Fruit fly (Drosophila melanogaster) whole organism, embryonic: ENCODE data around the gene CG42758.

Experiments
- ATbp ChIP-seq: fragments of 200-800 bp; sonication (Bioruptor generic); optimal IDR thresholded peaks from 2 replicates; lab custom pipeline; 2017; ENCODE audit warnings: missing biosample characterization, mild to moderate bottlenecking, missing genetic modification characterization, missing genetic modification reagents
- Atf3 ChIP-seq: fragments of 200-800 bp; sonication (Bioruptor generic); optimal IDR thresholded peaks from 3 replicates; lab custom pipeline; 2016; ENCODE audit warnings: missing biosample characterization, missing genetic modification characterization
- Awh ChIP-seq: fragments of 200-800 bp; sonication (Bioruptor generic); IDR thresholded peaks from 2 replicates; pipeline ENCODE4, ENCODE4 v1.3.6; 2022; ENCODE audit warnings: missing biosample characterization, missing genetic modification characterization
- Blimp-1 ChIP-seq: fragments of 200-800 bp; sonication (Bioruptor generic); optimal IDR thresholded peaks from 3 replicates; lab custom pipeline; 2018; ENCODE audit warnings: missing biosample characterization, missing genetic modification characterization, mild to moderate bottlenecking, moderate library complexity, missing genetic modification reagents
- CG10209 ChIP-seq: fragments of 200-800 bp; sonication (Bioruptor generic); optimal IDR thresholded peaks from 3 replicates; lab custom pipeline; 2017; ENCODE audit warnings: missing biosample characterization, mild to moderate bottlenecking, missing genetic modification characterization, missing genetic modification reagents
- CG10366 ChIP-seq: fragments of 200-800 bp; sonication (Bioruptor generic); IDR thresholded peaks from 2 replicates; pipeline ENCODE4 v1.3.6; 2022; ENCODE audit warnings: missing biosample characterization, missing genetic modification characterization
- CG10565 ChIP-seq: fragments of 200-800 bp; sonication (Bioruptor generic); optimal IDR thresholded peaks from 3 replicates; lab custom pipeline; 2016; ENCODE audit warnings: missing biosample characterization, mild to moderate bottlenecking, missing genetic modification characterization
- CG10959 ChIP-seq: fragments of 200-800 bp; sonication (Bioruptor generic); IDR thresholded peaks from 2 replicates; pipeline ENCODE4 v1.3.6; 2022; ENCODE audit warnings: missing biosample characterization, missing genetic modification characterization
- CG11696 ChIP-seq: fragments of 200-800 bp; sonication (Bioruptor generic); IDR thresholded peaks from 2 replicates; pipeline ENCODE4 v1.3.6; 2022; ENCODE audit warnings: missing biosample characterization, missing genetic modification characterization
- CG12391 ChIP-seq: fragments of 200-800 bp; sonication (Bioruptor generic); optimal IDR thresholded peaks from 3 replicates; lab custom pipeline; 2018; ENCODE audit warnings: missing biosample characterization, mild to moderate bottlenecking, missing genetic modification characterization, moderate library complexity
- CG12659 ChIP-seq: fragments of 200-800 bp; sonication (Bioruptor generic); optimal IDR thresholded peaks from 3 replicates; lab custom pipeline; 2017; ENCODE audit warnings: mild to moderate bottlenecking, missing biosample characterization, missing genetic modification reagents, missing genetic modification characterization
- CG13296 ChIP-seq: fragments of 200-800 bp; sonication (Bioruptor generic); optimal IDR thresholded peaks from 3 replicates; lab custom pipeline; 2018; ENCODE audit warnings: missing biosample characterization, mild to moderate bottlenecking, missing genetic modification characterization
- CG15514 ChIP-seq: fragments of 200-800 bp; sonication (Bioruptor generic); optimal IDR thresholded peaks from 3 replicates; lab custom pipeline; 2017; ENCODE audit warnings: missing biosample characterization, missing genetic modification characterization, mild to moderate bottlenecking, moderate library complexity, missing genetic modification reagents
- CG17912 ChIP-seq: fragments of 200-800 bp; sonication (Bioruptor generic); optimal IDR thresholded peaks from 2 replicates; lab custom pipeline; 2018; ENCODE audit warnings: missing biosample characterization, mild to moderate bottlenecking, missing genetic modification characterization
- CG2712 ChIP-seq: fragments of 200-800 bp; optimal IDR thresholded peaks from 3 replicates; lab custom pipeline; 2019; ENCODE audit warnings: missing biosample characterization, mild to moderate bottlenecking, missing genetic modification characterization, moderate library complexity
- CG30431 ChIP-seq: fragments of 200-800 bp; sonication (Bioruptor generic); optimal IDR thresholded peaks from 2 replicates; lab custom pipeline; 2017; ENCODE audit warnings: missing biosample characterization, missing genetic modification characterization
- CG33557 ChIP-seq: fragments of 200-800 bp; sonication (Bioruptor generic); optimal IDR thresholded peaks from 2 replicates; lab custom pipeline; 2019; ENCODE audit warnings: missing biosample characterization, mild to moderate bottlenecking, missing genetic modification characterization, moderate library complexity
- CG42726 ChIP-seq: fragments of 200-800 bp; sonication (Bioruptor generic); IDR thresholded peaks from 2 replicates; pipeline ENCODE4 v1.3.6; 2022; ENCODE audit warnings: missing biosample characterization, missing genetic modification characterization; ENCODE audit not compliant: partially characterized antibody
- CG6272 ChIP-seq: fragments of 200-800 bp; sonication (Bioruptor generic); IDR thresholded peaks from 2 replicates; pipeline ENCODE4 v1.3.6; 2022; ENCODE audit warnings: missing biosample characterization, missing genetic modification characterization
- CG7357 ChIP-seq: fragments of 200-800 bp; sonication (Bioruptor generic); IDR thresholded peaks from 3 replicates; pipeline ENCODE4 v1.3.6; 2022; ENCODE audit warnings: missing biosample characterization, missing genetic modification characterization
- CG7839 ChIP-seq: fragments of 200-800 bp; sonication (Bioruptor generic); optimal IDR thresholded peaks from 3 replicates; lab custom pipeline; 2018; ENCODE audit warnings: missing biosample characterization, mild to moderate bottlenecking, missing genetic modification characterization, moderate library complexity
- CG7928 ChIP-seq: fragments of 200-800 bp; sonication (Bioruptor generic); optimal IDR thresholded peaks from 2 replicates; lab custom pipeline; 2017; ENCODE audit warnings: missing biosample characterization, mild to moderate bottlenecking, missing genetic modification characterization
- CG9797 ChIP-seq: fragments of 200-800 bp; sonication (Bioruptor generic); optimal IDR thresholded peaks from 3 replicates; lab custom pipeline; 2018; ENCODE audit warnings: missing biosample characterization, mild to moderate bottlenecking, missing genetic modification characterization
- CG9817 ChIP-seq: fragments of 200-800 bp; sonication (Bioruptor generic); optimal IDR thresholded peaks from 2 replicates; lab custom pipeline; 2018; ENCODE audit warnings: missing biosample characterization, mild to moderate bottlenecking, missing genetic modification characterization, moderate library complexity
- CG9876 ChIP-seq: fragments of 200-800 bp; sonication (Bioruptor generic); optimal IDR thresholded peaks from 2 replicates; lab custom pipeline; 2016; ENCODE audit warnings: missing biosample characterization, missing genetic modification characterization
- E2f2 ChIP-seq: fragments of 200-800 bp; sonication (Bioruptor generic); IDR thresholded peaks from 2 replicates; pipeline ENCODE4 v1.3.6; 2022; ENCODE audit warnings: missing biosample characterization, missing genetic modification characterization
- HLHmδ ChIP-seq: fragments of 200-800 bp; sonication (Bioruptor generic); optimal IDR thresholded peaks from 2 replicates; lab custom pipeline; 2018; ENCODE audit warnings: missing biosample characterization, mild to moderate bottlenecking, missing genetic modification characterization, moderate library complexity
- Hey ChIP-seq: fragments of 200-800 bp; sonication (Bioruptor generic); optimal IDR thresholded peaks from 3 replicates; lab custom pipeline; 2018; ENCODE audit warnings: missing biosample characterization, mild to moderate bottlenecking, missing genetic modification characterization
- MTF-1 ChIP-seq: fragments of 200-800 bp; sonication (Bioruptor generic); optimal IDR thresholded peaks from 2 replicates; lab custom pipeline; 2018; ENCODE audit warnings: missing biosample characterization, mild to moderate bottlenecking, missing genetic modification characterization, borderline replicate concordance
- Med ChIP-seq: fragments of 200-800 bp; sonication (Bioruptor generic); peaks from one replicate; lab custom pipeline; 2016; ENCODE audit warnings: missing biosample characterization, missing genetic modification characterization, mild to moderate bottlenecking, inconsistent platforms, moderate library complexity
- Opbp ChIP-seq: fragments of 200-800 bp; sonication (Bioruptor generic); IDR thresholded peaks from 3 replicates; pipeline ENCODE4 v1.3.6; 2022; ENCODE audit warnings: missing biosample characterization, missing genetic modification characterization; ENCODE audit not compliant: partially characterized antibody
- Trl ChIP-seq, 3 experiments: fragments of >200 bp in 2 of 3; fragments of 200-800 bp in 1 of 3; sonication (Bioruptor generic) in 1 of 3; optimal IDR thresholded peaks; 2 replicates in 1 of 3; 3 replicates in 2 of 3; lab custom pipeline; 2016 to 2017; ENCODE audit warnings: missing biosample characterization in 1 of 3, missing genetic modification characterization in 1 of 3
- cato ChIP-seq: fragments of 200-800 bp; sonication (Bioruptor generic); optimal IDR thresholded peaks from 2 replicates; lab custom pipeline; 2016; ENCODE audit warnings: missing biosample characterization, missing genetic modification characterization, borderline replicate concordance
- caup ChIP-seq: fragments of 200-800 bp; sonication (Bioruptor generic); optimal IDR thresholded peaks from 3 replicates; lab custom pipeline; 2017; ENCODE audit warnings: missing biosample characterization, mild to moderate bottlenecking, missing genetic modification characterization, moderate library complexity; ENCODE audit not compliant: severe bottlenecking
- ci ChIP-seq: fragments of 200-800 bp; sonication (Bioruptor generic); IDR thresholded peaks from 3 replicates; pipeline ENCODE4 v1.3.6; 2022; ENCODE audit warnings: missing biosample characterization, missing genetic modification characterization
- eve ChIP-seq, 2 experiments: fragments of >200 bp; optimal IDR thresholded peaks; 2 replicates each; lab custom pipeline; 2017; ENCODE audit warnings: missing biosample characterization in 2 of 2, missing genetic modification characterization in 2 of 2
- exex ChIP-seq: fragments of 200-800 bp; sonication (Bioruptor generic); optimal IDR thresholded peaks from 4 replicates; lab custom pipeline; 2018; ENCODE audit warnings: missing biosample characterization, mild to moderate bottlenecking, missing genetic modification characterization, moderate library complexity
- ind ChIP-seq: fragments of 200-800 bp; sonication (Bioruptor generic); optimal IDR thresholded peaks from 3 replicates; lab custom pipeline; 2016; ENCODE audit warnings: missing biosample characterization, missing genetic modification characterization
- lov ChIP-seq, 2 experiments: fragments of 200-800 bp in 1 of 2; fragments of >200 bp in 1 of 2; sonication (Bioruptor generic) in 1 of 2; IDR thresholded peaks in 1 of 2; optimal IDR thresholded peaks in 1 of 2; 2 replicates in 1 of 2; 3 replicates in 1 of 2; pipeline versions ENCODE4 v1.3.6 to Lab custom; 2017 to 2022; ENCODE audit warnings: missing biosample characterization in 1 of 2, missing genetic modification characterization in 1 of 2
- peb ChIP-seq: fragments of 200-800 bp; sonication (Bioruptor generic); IDR thresholded peaks from 2 replicates; pipeline ENCODE4 v1.3.6; 2022; ENCODE audit warnings: missing biosample characterization, missing genetic modification characterization
- scrt ChIP-seq: fragments of 200-800 bp; sonication (Bioruptor generic); optimal IDR thresholded peaks from 2 replicates; lab custom pipeline; 2018; ENCODE audit warnings: missing biosample characterization, mild to moderate bottlenecking, missing genetic modification characterization, moderate library complexity
- sima ChIP-seq: fragments of 200-800 bp; sonication (Bioruptor generic); optimal IDR thresholded peaks from 2 replicates; lab custom pipeline; 2016; ENCODE audit warnings: missing biosample characterization, missing genetic modification characterization
- sisA ChIP-seq: fragments of 200-800 bp; sonication (Bioruptor generic); IDR thresholded peaks from 2 replicates; pipeline ENCODE4 v1.3.6; 2022; ENCODE audit warnings: missing biosample characterization, missing genetic modification characterization
- slbo ChIP-seq: fragments of 200-800 bp; sonication (Bioruptor generic); IDR thresholded peaks from 2 replicates; pipeline ENCODE4 v1.3.6; 2022; ENCODE audit warnings: missing biosample characterization, missing genetic modification characterization
- sr ChIP-seq: fragments of 200-800 bp; sonication (Bioruptor generic); IDR thresholded peaks from 3 replicates; pipeline ENCODE4 v1.3.6; 2022; ENCODE audit warnings: missing biosample characterization, missing genetic modification characterization
- trem ChIP-seq: fragments of 200-800 bp; optimal IDR thresholded peaks from 3 replicates; lab custom pipeline; 2019; ENCODE audit warnings: missing biosample characterization, mild to moderate bottlenecking, missing genetic modification characterization, moderate library complexity
- vnd ChIP-seq: fragments of 200-800 bp; sonication (Bioruptor generic); IDR thresholded peaks from 3 replicates; pipeline ENCODE4 v1.3.6; 2022; ENCODE audit warnings: missing biosample characterization, missing genetic modification characterization; ENCODE audit not compliant: partially characterized antibody
- zfh1 ChIP-seq: fragments of 200-800 bp; sonication (Bioruptor generic); IDR thresholded peaks from 3 replicates; pipeline ENCODE4 v1.3.6; 2022; ENCODE audit warnings: missing biosample characterization, missing genetic modification characterization

CG42758 gene

DNA sequence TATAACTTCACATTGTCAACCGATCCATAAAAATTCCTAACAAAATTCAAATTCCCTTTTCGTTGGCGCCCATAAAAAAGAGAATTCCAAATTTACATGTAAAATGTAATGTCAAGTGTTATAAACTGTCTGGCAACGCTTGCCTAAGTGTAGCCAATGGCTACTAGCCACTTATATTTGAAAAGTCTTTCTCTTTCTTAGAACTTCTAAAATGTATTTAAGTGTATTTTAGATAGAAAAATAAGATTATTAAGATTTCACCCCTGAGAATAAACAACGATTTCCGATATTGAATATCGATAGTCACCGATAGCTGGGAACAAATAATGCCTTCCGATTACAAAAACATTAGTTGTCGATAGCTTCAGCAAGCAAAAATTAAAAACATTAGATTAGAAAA is 7.6 kb upstream of the CG42758 start, which contains the start of gene CG34039 (continued):
- TF ChIP-seq CG7357 (GFP tag; lab: Robert Waterston, UW), result no peak
- TF ChIP-seq CG12659 (GFP tag; lab: Kevin White, UChicago), result peak; percentile 75
- no peak for TF ChIP-seq Trl (optimal IDR thresholded peaks at IDR 0.05; lab: Kevin White, UChicago)
- no peak for TF ChIP-seq Trl (GFP tag; optimal IDR thresholded peaks at IDR 0.05; lab: Kevin White, UChicago)
- no peak for TF ChIP-seq lov (optimal IDR thresholded peaks at IDR 0.05; lab: Kevin White, UChicago)
- no peak for TF ChIP-seq lov (GFP tag; IDR thresholded peaks at IDR 0.05; lab: Robert Waterston, UW)
- TF ChIP-seq CG11696 (GFP tag; lab: Robert Waterston, UW), result no peak
- no peak for TF ChIP-seq peb (GFP tag; lab: Robert Waterston, UW)
- peak; percentile 94 for TF ChIP-seq vnd
- TF ChIP-seq CG10959 (GFP tag; lab: Robert Waterston, UW), result no peak
- no peak for TF ChIP-seq HLHmδ (GFP tag; lab: Kevin White, UChicago)
- TF ChIP-seq ci (GFP tag; lab: Robert Waterston, UW), result no peak
- no peak for TF ChIP-seq CG30431 (GFP tag; lab: Kevin White, UChicago)
- no peak for TF ChIP-seq CG17912 (GFP tag; lab: Kevin White, UChicago)
- TF ChIP-seq cato (GFP tag; lab: Kevin White, UChicago), result no peak
- no peak for TF ChIP-seq CG10209 (GFP tag; lab: Kevin White, UChicago)
- no peak for TF ChIP-seq Awh (GFP tag; lab: Robert Waterston, UW)
- no peak for TF ChIP-seq sisA (GFP tag; lab: Robert Waterston, UW)
- no peak for TF ChIP-seq Blimp-1
- no peak for TF ChIP-seq MTF-1
- TF ChIP-seq sima (GFP tag; lab: Kevin White, UChicago), result no peak

DNA sequence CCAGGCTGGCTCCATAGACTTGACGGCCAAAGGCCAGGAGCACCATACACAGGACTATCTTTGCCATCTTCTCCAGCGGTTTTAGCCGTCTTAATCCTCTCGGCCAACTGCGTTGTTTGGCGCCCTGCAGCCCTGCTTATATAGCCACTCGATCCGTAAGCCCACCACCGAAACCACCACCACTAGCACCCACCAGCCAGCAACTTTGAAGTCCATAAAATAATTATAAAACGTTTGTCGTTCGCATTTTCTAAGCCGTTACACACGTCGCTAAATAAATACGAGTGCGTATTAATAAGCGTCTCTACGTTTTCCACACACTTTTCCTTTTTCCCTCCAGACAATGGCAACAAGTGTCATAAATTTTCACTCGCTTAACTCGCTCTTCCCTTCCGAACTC is 6.6 kb upstream of the CG42758 start, which contains the start of gene Lk:
Lk (minus strand) TSS at position 101 of the 400 bp plus-strand sequence.
- no peak for TF ChIP-seq CG10565
- no peak for TF ChIP-seq zfh1 (GFP tag; lab: Robert Waterston, UW)
- no peak for TF ChIP-seq CG33557 (GFP tag; lab: Kevin White, UChicago)
- no peak for TF ChIP-seq Hey (tag; lab: Kevin White, UChicago)
- TF ChIP-seq exex (tag; lab: Kevin White, UChicago), result no peak
- TF ChIP-seq Atf3 (GFP tag; lab: Kevin White, UChicago), result no peak
- peak; percentile 41 for TF ChIP-seq scrt (GFP tag; lab: Kevin White, UChicago)
- no peak for TF ChIP-seq CG13296
- no peak for TF ChIP-seq CG7839 (tag; lab: Kevin White, UChicago)
- no peak for TF ChIP-seq CG6272 (GFP tag; lab: Robert Waterston, UW)
- peak; percentile 3 for TF ChIP-seq Med
- TF ChIP-seq sisA (GFP tag; lab: Robert Waterston, UW), result no peak
- no peak for TF ChIP-seq caup (GFP tag; lab: Kevin White, UChicago)
- TF ChIP-seq CG12391 (tag; lab: Kevin White, UChicago), result no peak

DNA sequence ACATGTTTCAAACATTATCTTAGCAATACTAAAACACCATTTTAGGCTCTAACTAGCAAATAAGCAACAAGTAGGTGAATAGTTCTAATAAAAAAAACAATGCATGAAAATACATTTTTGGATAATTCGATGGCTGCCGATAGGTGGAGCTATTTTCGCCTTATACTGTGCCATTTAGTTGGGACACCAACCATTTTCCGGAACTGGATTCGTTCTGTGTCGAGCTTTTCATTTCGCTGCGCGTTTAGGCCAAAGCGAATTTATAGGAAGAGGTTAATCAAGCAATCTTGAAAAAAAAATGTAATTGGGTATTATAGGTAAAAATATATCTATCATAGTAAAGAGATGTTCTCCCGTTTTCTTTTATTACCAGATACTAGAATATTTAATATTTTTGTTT is 4.6 kb upstream of the CG42758 start:
- no peak; the same call in 1 of the 2 replicates for TF ChIP-seq slbo
- no peak for TF ChIP-seq ind
- TF ChIP-seq CG2712 (tag; lab: Kevin White, UChicago), result peak; percentile 15
- TF ChIP-seq CG7928 (GFP tag; lab: Kevin White, UChicago), result no peak
- 0 out of 2 replicates have a peak, but pooled peaks have one; percentile 25 for TF ChIP-seq E2f2 (GFP tag; lab: Robert Waterston, UW)
- no peak for TF ChIP-seq CG10366 (GFP tag; lab: Robert Waterston, UW)
- TF ChIP-seq CG15514 (GFP tag; lab: Kevin White, UChicago), result peak; percentile 97
- no peak for TF ChIP-seq trem
- TF ChIP-seq CG42726 (GFP tag; lab: Robert Waterston, UW), result no peak
- TF ChIP-seq CG9797 (GFP tag; lab: Kevin White, UChicago), result no peak
- no peak for TF ChIP-seq eve (GFP tag; optimal IDR thresholded peaks at IDR 0.05; lab: Kevin White, UChicago)
- no peak for TF ChIP-seq CG33557 (GFP tag; lab: Kevin White, UChicago)
- TF ChIP-seq ATbp, result no peak
- no peak for TF ChIP-seq CG9876 (GFP tag; lab: Kevin White, UChicago)
- TF ChIP-seq sr (GFP tag; lab: Robert Waterston, UW), result no peak
- no peak for TF ChIP-seq CG9817 (tag; lab: Kevin White, UChicago)
- TF ChIP-seq Opbp (GFP tag; lab: Robert Waterston, UW), result 0 out of 3 replicates have a peak, but pooled peaks have one; percentile 19
